Worm (Caenorhabditis elegans) whole organism, L4 larva: ENCODE measurements around the gene K09F5.4.
A peak's percentile ranks its signal among the peaks of the same experiment; 100 is the strongest.

ENCODE experiments used
- ZK546.5 ChIP-seq, 2 experiments: sonication (generic microtip); optimal IDR thresholded peaks; 2 replicates each; lab custom pipeline; 2017; ENCODE audit warnings: missing biosample characterization in 2 of 2, missing genetic modification characterization in 2 of 2
- arid-1 ChIP-seq: fragments of 200-800 bp; sonication (Bioruptor generic); conservative IDR thresholded peaks from 2 replicates; pipeline ENCODE4 v1.3.6; 2022; ENCODE audit warnings: missing genetic modification reagents, missing genetic modification characterization, missing compliant biosample characterization
- ceh-82 ChIP-seq: sonication (generic microtip); optimal IDR thresholded peaks from 2 replicates; lab custom pipeline; 2017; ENCODE audit warnings: missing biosample characterization, missing genetic modification characterization
- lin-15B ChIP-seq: fragments of 150-350 bp; sonication (generic microtip); optimal IDR thresholded peaks from 3 replicates; lab custom pipeline; 2014; ENCODE audit warnings: missing biosample characterization, missing genetic modification characterization
- lin-39 ChIP-seq: fragments of 150-350 bp; optimal IDR thresholded peaks from 2 replicates; lab custom pipeline; 2014; ENCODE audit warnings: missing biosample characterization, missing genetic modification reagents, missing genetic modification characterization
- mxl-3 ChIP-seq: fragments of 200-800 bp; sonication (Bioruptor generic); optimal IDR thresholded peaks from 2 replicates; lab custom pipeline; 2018; ENCODE audit warnings: mild to moderate bottlenecking, missing genetic modification characterization, missing compliant biosample characterization
- nhr-25 ChIP-seq: sonication (generic microtip); optimal IDR thresholded peaks from 2 replicates; lab custom pipeline; 2017; ENCODE audit warnings: missing genetic modification characterization, mild to moderate bottlenecking, missing compliant biosample characterization, antibody characterized with exemption, moderate library complexity, borderline replicate concordance; ENCODE audit not compliant: insufficient read depth
- nhr-76 ChIP-seq: fragments of 150-350 bp; optimal IDR thresholded peaks from 2 replicates; lab custom pipeline; 2014; ENCODE audit warnings: missing biosample characterization, missing genetic modification characterization
- nhr-77 ChIP-seq: fragments of 150-350 bp; optimal IDR thresholded peaks from 2 replicates; lab custom pipeline; 2014; ENCODE audit warnings: missing biosample characterization, missing genetic modification characterization
- unc-39 ChIP-seq: sonication (generic microtip); optimal IDR thresholded peaks from 2 replicates; lab custom pipeline; 2017; ENCODE audit warnings: missing biosample characterization, missing genetic modification characterization
- vab-7 ChIP-seq: fragments of 200-800 bp; sonication (Bioruptor generic); IDR thresholded peaks from 2 replicates; pipeline ENCODE4 v1.3.6; 2022; ENCODE audit warnings: missing genetic modification reagents, missing genetic modification characterization, missing compliant biosample characterization

- TF ChIP-seq ceh-82 (no peak), lin-15B (no peak), nhr-77 (no peak), ZK546.5 (tag; optimal IDR thresholded peaks at IDR 0.05; lab: Kevin White, UChicago) (no peak), vab-7 (no peak), lin-39 (no peak), unc-39 (tag; lab: Kevin White, UChicago) (no peak), nhr-25 (no peak), arid-1 (GFP tag; lab: Robert Waterston, UW) (no peak), nhr-76 (tag; lab: Kevin White, UChicago) (no peak), mxl-3 (peak; percentile 36)
Observed at ce11 chrX:7661628-7662027, 48.9 kb downstream of the K09F5.4 start.
